Worm (Caenorhabditis elegans) whole organism, L3 larva: Measurements from ENCODE around the gene T05G5.5.

Source experiments
- ceh-9 ChIP-seq: sonication (generic microtip); optimal IDR thresholded peaks from 2 replicates; lab custom pipeline; 2018; ENCODE audit warnings: missing biosample characterization, missing genetic modification characterization
- elt-3 ChIP-seq, 3 experiments: fragments of 150-350 bp in 1 of 3; sonication (generic microtip) in 2 of 3; optimal IDR thresholded peaks; 2 replicates in 2 of 3; 4 replicates in 1 of 3; lab custom pipeline; 2014 to 2017; ENCODE audit warnings: missing biosample characterization in 3 of 3, missing genetic modification characterization in 3 of 3
- jun-1 ChIP-seq: fragments of 150-350 bp; optimal IDR thresholded peaks from 2 replicates; lab custom pipeline; 2014; ENCODE audit warnings: missing biosample characterization, missing genetic modification reagents, missing genetic modification characterization
- nhr-11 ChIP-seq: fragments of 150-350 bp; optimal IDR thresholded peaks from 2 replicates; lab custom pipeline; 2014; ENCODE audit warnings: missing biosample characterization, missing genetic modification characterization
- nhr-76 ChIP-seq: fragments of 150-350 bp; sonication (generic microtip); optimal IDR thresholded peaks from 5 replicates; lab custom pipeline; 2014; ENCODE audit warnings: missing biosample characterization, missing genetic modification characterization
- pha-4 ChIP-seq: fragments of 150-350 bp; optimal IDR thresholded peaks from 2 replicates; lab custom pipeline; 2014; ENCODE audit warnings: missing biosample characterization, missing genetic modification reagents, missing genetic modification characterization
- unc-62 ChIP-seq: fragments of 150-350 bp; sonication (generic microtip); optimal IDR thresholded peaks from 4 replicates; lab custom pipeline; 2014; ENCODE audit warnings: missing biosample characterization, missing genetic modification reagents, missing genetic modification characterization
- ztf-11 ChIP-seq: fragments of 150-350 bp; optimal IDR thresholded peaks from 2 replicates; lab custom pipeline; 2014; ENCODE audit warnings: missing biosample characterization, missing genetic modification characterization

DNA sequence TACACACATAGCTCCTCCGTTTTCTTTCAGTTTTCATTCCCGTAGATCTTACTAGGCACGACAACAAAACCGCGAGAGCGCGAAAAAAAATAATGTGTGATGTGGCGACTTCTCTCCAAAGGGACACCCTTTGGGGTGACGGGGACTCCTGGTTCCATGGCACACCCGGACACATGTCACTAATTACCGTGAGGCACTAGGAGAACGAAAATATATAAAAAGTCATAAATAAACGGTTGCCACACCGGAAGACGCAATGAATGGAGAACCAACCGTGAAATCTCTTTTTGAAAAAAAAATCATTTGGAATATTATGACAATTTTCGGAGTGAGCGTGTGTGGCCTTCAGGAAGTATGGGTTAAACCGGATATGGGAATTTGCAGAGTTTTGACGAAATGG lies 20.8 kb downstream of the T05G5.5 start:
- TF ChIP-seq jun-1 (tag; lab: Kevin White, UChicago) (no peak), ceh-9 (tag; lab: Kevin White, UChicago) (no peak), nhr-11 (tag; lab: Kevin White, UChicago) (no peak), pha-4 (tag; lab: Kevin White, UChicago) (no peak), nhr-76 (tag; lab: Kevin White, UChicago) (no peak), elt-3 (tag; optimal IDR thresholded peaks at IDR 0.05; lab: Kevin White, UChicago) (no peak), unc-62 (GFP tag; lab: Kevin White, UChicago) (no peak), ztf-11 (tag; lab: Kevin White, UChicago) (no peak)
